Worm (Caenorhabditis elegans) whole organism, L1 larva: Measurements from ENCODE around the gene cwp-2.
A peak's percentile ranks its signal among the peaks of the same experiment; 100 is the strongest.

Experiments used
- C04F5.9 ChIP-seq: sonication (generic microtip); optimal IDR thresholded peaks from 2 replicates; lab custom pipeline; 2016; ENCODE audit warnings: missing genetic modification characterization, missing compliant biosample characterization
- C16A3.4 ChIP-seq: fragments of 150-350 bp; optimal IDR thresholded peaks from 2 replicates; lab custom pipeline; 2014; ENCODE audit warnings: missing biosample characterization, missing genetic modification characterization
- ama-1 ChIP-seq: fragments of 150-350 bp; optimal IDR thresholded peaks from 2 replicates; lab custom pipeline; 2014
- blmp-1 ChIP-seq: fragments of 150-350 bp; optimal IDR thresholded peaks from 2 replicates; lab custom pipeline; 2014; ENCODE audit warnings: missing biosample characterization, missing genetic modification characterization
- dpl-1 ChIP-seq, 3 experiments: fragments of 150-350 bp in 2 of 3; sonication (generic microtip) in 1 of 3; optimal IDR thresholded peaks; 2 replicates each; lab custom pipeline; 2014 to 2017; ENCODE audit warnings: missing biosample characterization in 3 of 3, missing genetic modification characterization in 3 of 3, missing genetic modification reagents in 3 of 3
- dsc-1 ChIP-seq: sonication (generic microtip); optimal IDR thresholded peaks from 2 replicates; lab custom pipeline; 2016; ENCODE audit warnings: mild to moderate bottlenecking, missing genetic modification characterization, missing compliant biosample characterization
- efl-1 ChIP-seq, 4 experiments: fragments of 150-350 bp; optimal IDR thresholded peaks in 3 of 4; peaks in 1 of 4; 1 replicate in 1 of 4; 2 replicates in 3 of 4; lab custom pipeline; 2014; ENCODE audit warnings: missing biosample characterization in 2 of 4, missing genetic modification characterization in 2 of 4, missing genetic modification reagents in 2 of 4
- egl-27 ChIP-seq, 2 experiments: fragments of 150-350 bp in 1 of 2; sonication (generic microtip); optimal IDR thresholded peaks; 3 replicates each; lab custom pipeline; 2017 to 2018; ENCODE audit warnings: missing biosample characterization in 2 of 2, missing genetic modification characterization in 2 of 2, missing genetic modification reagents in 2 of 2
- elt-2 ChIP-seq: sonication (generic microtip); optimal IDR thresholded peaks from 2 replicates; lab custom pipeline; 2016; ENCODE audit warnings: missing genetic modification characterization, mild to moderate bottlenecking, inconsistent platforms, missing compliant biosample characterization, missing genetic modification reagents
- elt-3 ChIP-seq, 6 experiments: fragments of 150-350 bp in 1 of 6; sonication (generic microtip); optimal IDR thresholded peaks; 2 replicates each; lab custom pipeline; 2017 to 2018; ENCODE audit warnings: missing biosample characterization in 6 of 6, missing genetic modification characterization in 6 of 6, inconsistent platforms in 1 of 6
- ets-5 ChIP-seq: fragments of 200-800 bp; sonication (Bioruptor generic); IDR thresholded peaks from 2 replicates; pipeline ENCODE4 v1.3.6; 2022; ENCODE audit warnings: missing genetic modification characterization, missing compliant biosample characterization
- fkh-10 ChIP-seq: sonication (generic microtip); optimal IDR thresholded peaks from 2 replicates; lab custom pipeline; 2017; ENCODE audit warnings: missing biosample characterization, missing genetic modification reagents, missing genetic modification characterization
- fkh-4 ChIP-seq: sonication (generic microtip); optimal IDR thresholded peaks from 2 replicates; lab custom pipeline; 2016; ENCODE audit warnings: missing compliant biosample characterization, missing genetic modification characterization, borderline replicate concordance
- grh-1 ChIP-seq: fragments of 200-800 bp; sonication (Bioruptor generic); IDR thresholded peaks from 2 replicates; pipeline ENCODE4 v1.3.6; 2022; ENCODE audit warnings: missing genetic modification reagents, missing genetic modification characterization, missing compliant biosample characterization
- lin-13 ChIP-seq: fragments of 150-350 bp; optimal IDR thresholded peaks from 2 replicates; lab custom pipeline; 2014; ENCODE audit warnings: missing biosample characterization, missing genetic modification reagents, missing genetic modification characterization
- lin-14 ChIP-seq: fragments of 200-800 bp; sonication (Bioruptor generic); optimal IDR thresholded peaks from 2 replicates; lab custom pipeline; 2018; ENCODE audit warnings: mild to moderate bottlenecking, missing genetic modification characterization, moderate library complexity, missing compliant biosample characterization
- lin-15B ChIP-seq: fragments of 150-350 bp; sonication (generic microtip); optimal IDR thresholded peaks from 3 replicates; lab custom pipeline; 2014; ENCODE audit warnings: missing biosample characterization, missing genetic modification characterization
- lin-35 ChIP-seq, 2 experiments: fragments of 150-350 bp; optimal IDR thresholded peaks; 2 replicates each; lab custom pipeline; 2014; ENCODE audit warnings: missing biosample characterization in 2 of 2, missing genetic modification characterization in 2 of 2, missing genetic modification reagents in 2 of 2
- lsy-2 ChIP-seq, 2 experiments: fragments of 150-350 bp; optimal IDR thresholded peaks; 2 replicates each; lab custom pipeline; 2014; ENCODE audit warnings: missing biosample characterization in 2 of 2, missing genetic modification characterization in 2 of 2
- mef-2 ChIP-seq: fragments of 150-350 bp; optimal IDR thresholded peaks from 2 replicates; lab custom pipeline; 2014; ENCODE audit warnings: missing biosample characterization, missing genetic modification characterization
- nhr-12 ChIP-seq: sonication (generic microtip); optimal IDR thresholded peaks from 2 replicates; lab custom pipeline; 2017; ENCODE audit warnings: missing biosample characterization, missing genetic modification characterization
- nhr-19 ChIP-seq: fragments of 200-800 bp; sonication (Bioruptor generic); conservative IDR thresholded peaks from 2 replicates; pipeline ENCODE4 v1.3.6; 2022; ENCODE audit warnings: missing genetic modification characterization, missing compliant biosample characterization
- nhr-20 ChIP-seq: sonication (generic microtip); optimal IDR thresholded peaks from 2 replicates; lab custom pipeline; 2016; ENCODE audit warnings: mild to moderate bottlenecking, missing genetic modification characterization, missing compliant biosample characterization
- nhr-28 ChIP-seq: fragments of 150-350 bp; optimal IDR thresholded peaks from 2 replicates; lab custom pipeline; 2014; ENCODE audit warnings: missing biosample characterization, missing genetic modification characterization
- nhr-71 ChIP-seq: sonication (generic microtip); optimal IDR thresholded peaks from 2 replicates; lab custom pipeline; 2016; ENCODE audit warnings: mild to moderate bottlenecking, missing genetic modification characterization, moderate library complexity, missing compliant biosample characterization
- nhr-84 ChIP-seq: sonication (generic microtip); optimal IDR thresholded peaks from 2 replicates; lab custom pipeline; 2017; ENCODE audit warnings: missing biosample characterization, missing genetic modification characterization
- nhr-85 ChIP-seq: sonication (generic microtip); peaks from one replicate; lab custom pipeline; 2016; ENCODE audit warnings: missing genetic modification characterization, inconsistent platforms, missing compliant biosample characterization
- skn-1 ChIP-seq: fragments of 150-350 bp; optimal IDR thresholded peaks from 2 replicates; lab custom pipeline; 2014; ENCODE audit warnings: missing biosample characterization, missing genetic modification characterization
- snpc-4 ChIP-seq: fragments of 150-350 bp; optimal IDR thresholded peaks from 2 replicates; lab custom pipeline; 2014; ENCODE audit warnings: missing biosample characterization, missing genetic modification characterization
- snu-23 ChIP-seq: sonication (generic microtip); optimal IDR thresholded peaks from 2 replicates; lab custom pipeline; 2016; ENCODE audit warnings: missing genetic modification characterization, missing compliant biosample characterization
- sox-4 ChIP-seq: sonication (generic microtip); optimal IDR thresholded peaks from 2 replicates; lab custom pipeline; 2016; ENCODE audit warnings: missing genetic modification characterization, missing compliant biosample characterization
- swsn-7 ChIP-seq: sonication (generic microtip); optimal IDR thresholded peaks from 2 replicates; lab custom pipeline; 2016; ENCODE audit warnings: missing genetic modification characterization, missing compliant biosample characterization
- tbx-2 ChIP-seq: sonication (generic microtip); optimal IDR thresholded peaks from 2 replicates; lab custom pipeline; 2016; ENCODE audit warnings: missing genetic modification characterization, missing compliant biosample characterization
- tlp-1 ChIP-seq: fragments of 150-350 bp; optimal IDR thresholded peaks from 2 replicates; lab custom pipeline; 2014; ENCODE audit warnings: missing biosample characterization, missing genetic modification characterization
- unc-62 ChIP-seq: fragments of 150-350 bp; optimal IDR thresholded peaks from 2 replicates; lab custom pipeline; 2014; ENCODE audit warnings: missing biosample characterization, missing genetic modification reagents, missing genetic modification characterization
- xbp-1 ChIP-seq: sonication (generic microtip); optimal IDR thresholded peaks from 2 replicates; lab custom pipeline; 2016; ENCODE audit warnings: missing genetic modification characterization, missing compliant biosample characterization
- zag-1 ChIP-seq: fragments of 150-350 bp; optimal IDR thresholded peaks from 2 replicates; lab custom pipeline; 2014; ENCODE audit warnings: missing biosample characterization, missing genetic modification characterization
- zip-4 ChIP-seq: fragments of 200-800 bp; sonication (Bioruptor generic); optimal IDR thresholded peaks from 2 replicates; lab custom pipeline; 2018; ENCODE audit warnings: mild to moderate bottlenecking, missing genetic modification characterization, moderate library complexity, missing compliant biosample characterization

cwp-2 gene

ce11 chrV:4842544-4842943, at the start of gene cwp-2, which contains the start of gene cwp-3:
cwp-2 (minus strand) TSS chrV:4842644.
cwp-3 (plus strand) TSS chrV:4842836.
- no peak for TF ChIP-seq mef-2 (tag; lab: Kevin White, UChicago)
- no peak for TF ChIP-seq nhr-19 (GFP tag; lab: Robert Waterston, UW)
- TF ChIP-seq lin-14 (GFP tag; lab: Kevin White, UChicago) = no peak
- TF ChIP-seq, all 84 proteins: peak for 0

DNA sequence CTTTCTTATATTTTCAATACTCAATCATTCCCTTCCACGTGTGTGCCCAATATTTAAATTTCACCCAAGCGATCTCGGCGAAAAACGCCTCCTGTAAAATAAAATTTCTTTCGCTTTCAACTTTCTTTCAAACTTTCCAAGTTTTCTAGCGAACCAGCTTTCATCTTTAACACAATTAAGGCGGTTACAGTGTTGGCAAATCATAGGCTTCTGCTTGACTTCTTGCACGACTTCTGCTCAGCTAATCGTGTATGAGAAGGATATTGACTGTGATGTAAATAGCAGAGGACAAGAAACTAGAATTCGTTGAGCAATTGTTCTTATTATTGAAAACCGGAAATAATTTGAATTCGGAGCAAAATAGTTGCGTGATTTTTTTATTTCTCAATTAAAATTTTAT, 48.9 kb upstream of the cwp-2 start:
- TF ChIP-seq dsc-1 (tag; lab: Kevin White, UChicago) = no peak
- no peak for TF ChIP-seq dpl-1 (GFP tag; optimal IDR thresholded peaks at IDR 0.05; lab: Kevin White, UChicago)

DNA sequence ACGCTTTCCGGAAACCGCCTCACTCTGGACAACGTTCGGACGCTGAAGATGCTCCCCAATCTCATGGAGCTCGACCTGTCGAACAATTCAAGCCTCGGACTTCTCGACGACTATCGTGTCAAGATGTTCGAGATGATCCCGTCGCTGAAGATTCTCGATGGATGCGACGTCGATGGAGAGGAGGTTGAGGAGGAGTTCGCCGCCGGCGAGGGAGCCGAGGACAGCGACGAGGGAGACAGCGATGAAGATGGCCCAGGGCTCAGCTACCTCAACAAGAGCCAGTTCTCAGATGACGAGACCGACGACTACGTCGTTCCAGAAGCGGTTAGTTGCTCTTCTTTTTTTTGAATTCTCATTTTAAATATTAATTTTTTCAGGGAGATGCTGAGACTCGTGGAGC, 48.3 kb upstream of the cwp-2 start:
- TF ChIP-seq mef-2 (tag; lab: Kevin White, UChicago) (no peak), C04F5.9 (tag; lab: Kevin White, UChicago) (no peak), tbx-2 (no peak), skn-1 (tag; lab: Kevin White, UChicago) (no peak), dsc-1 (tag; lab: Kevin White, UChicago) (no peak), nhr-19 (GFP tag; lab: Robert Waterston, UW) (no peak), efl-1 (optimal IDR thresholded peaks at IDR 0.05; lab: Kevin White, UChicago) (no peak), efl-1 (GFP tag; optimal IDR thresholded peaks at IDR 0.05 in 1 of 2; lab: Kevin White, UChicago) (peak in 1 of 2 experiments; percentile 15), snpc-4 (no peak)

- TF ChIP-seq blmp-1 (tag; lab: Kevin White, UChicago) = peak; percentile 22
- no peak for TF ChIP-seq zag-1 (tag; lab: Kevin White, UChicago)
- peak in 1 of 2 experiments; percentile 57 for TF ChIP-seq lsy-2 (tag; optimal IDR thresholded peaks at IDR 0.05; lab: Kevin White, UChicago)
Measured at ce11 chrV:4889976-4890479, 47.6 kb upstream of the cwp-2 start, which contains the start of gene T19H12.2. T19H12.2 (plus strand) TSS chrV:4890429.

DNA sequence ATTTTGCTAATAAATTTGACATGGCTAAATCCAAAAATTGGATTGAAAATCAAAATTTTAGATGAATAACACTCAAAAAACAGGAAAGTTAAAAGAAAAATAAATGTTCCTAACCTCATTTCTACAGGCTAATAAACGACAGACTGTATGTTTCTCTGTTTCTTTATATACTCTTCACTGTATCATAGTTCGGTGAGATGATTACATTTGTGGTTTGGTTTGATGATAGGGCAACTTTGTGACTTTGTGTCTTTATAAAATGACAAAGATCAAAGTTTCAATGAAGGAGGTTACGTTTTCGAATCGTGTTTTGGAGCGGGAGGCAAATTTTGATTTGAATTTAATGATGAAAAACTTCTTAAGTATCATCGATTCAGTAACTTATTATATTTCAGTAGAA, 47.0 kb upstream of the cwp-2 start, which contains the start of gene ugt-12:
TSS of gene ugt-12 (minus strand) at position 153 of the 400 bp plus-strand sequence.
- TF ChIP-seq skn-1 (tag; lab: Kevin White, UChicago) (no peak), elt-3 (tag; optimal IDR thresholded peaks at IDR 0.05; lab: Kevin White, UChicago) (peak in 2 of 6 experiments; percentile 10 to 37), sox-4 (tag; lab: Kevin White, UChicago) (no peak), snu-23 (GFP tag; lab: Kevin White, UChicago) (peak; percentile 26), swsn-7 (tag; lab: Kevin White, UChicago) (no peak), C16A3.4 (tag; lab: Kevin White, UChicago) (no peak), lin-35 (GFP tag; optimal IDR thresholded peaks at IDR 0.05; lab: Kevin White, UChicago) (peak in 1 of 2 experiments; percentile 34), blmp-1 (tag; lab: Kevin White, UChicago) (no peak), zag-1 (tag; lab: Kevin White, UChicago) (no peak), dsc-1 (tag; lab: Kevin White, UChicago) (no peak), lin-14 (GFP tag; lab: Kevin White, UChicago) (peak; percentile 61), nhr-12 (no peak), egl-27 (tag; optimal IDR thresholded peaks at IDR 0.05; lab: Kevin White, UChicago) (no peak), ets-5 (no peak), lin-15B (tag; lab: Kevin White, UChicago) (no peak), zip-4 (GFP tag; lab: Kevin White, UChicago) (no peak), elt-2 (tag; lab: Kevin White, UChicago) (peak; percentile 49), xbp-1 (no peak), lin-13 (no peak), fkh-10 (GFP tag; lab: Kevin White, UChicago) (no peak), fkh-4 (tag; lab: Kevin White, UChicago) (no peak), nhr-28 (no peak), unc-62 (GFP tag; lab: Kevin White, UChicago) (no peak), grh-1 (no peak), nhr-20 (tag; lab: Kevin White, UChicago) (peak; percentile 52), nhr-84 (no peak), nhr-85 (peak; percentile 74), nhr-71 (tag; lab: Kevin White, UChicago) (peak; percentile 48), ama-1 (lab: Kevin White, UChicago) (no peak), tlp-1 (tag; lab: Kevin White, UChicago) (no peak)
